Worm (Caenorhabditis elegans) whole organism, L1 larva: ENCODE measurements around the gene R02E4.3.

Experiments
- C16A3.4 ChIP-seq: fragments of 150-350 bp; optimal IDR thresholded peaks from 2 replicates; lab custom pipeline; 2014; ENCODE audit warnings: missing biosample characterization, missing genetic modification characterization
- C34B4.2 ChIP-seq: sonication (generic microtip); optimal IDR thresholded peaks from 2 replicates; lab custom pipeline; 2017; ENCODE audit warnings: mild to moderate bottlenecking, missing genetic modification characterization, missing compliant biosample characterization
- alr-1 ChIP-seq: fragments of 200-800 bp; sonication (Bioruptor generic); optimal IDR thresholded peaks from 2 replicates; lab custom pipeline; 2018; ENCODE audit warnings: borderline replicate concordance, mild to moderate bottlenecking, missing genetic modification characterization, missing compliant biosample characterization
- ama-1 ChIP-seq: fragments of 150-350 bp; optimal IDR thresholded peaks from 2 replicates; lab custom pipeline; 2014
- blmp-1 ChIP-seq: fragments of 150-350 bp; optimal IDR thresholded peaks from 2 replicates; lab custom pipeline; 2014; ENCODE audit warnings: missing biosample characterization, missing genetic modification characterization
- ceh-63 ChIP-seq: fragments of 200-800 bp; sonication (Bioruptor generic); optimal IDR thresholded peaks from 2 replicates; lab custom pipeline; 2018; ENCODE audit warnings: mild to moderate bottlenecking, missing genetic modification characterization, missing compliant biosample characterization
- ceh-8 ChIP-seq: fragments of 200-800 bp; sonication (Bioruptor generic); optimal IDR thresholded peaks from 2 replicates; lab custom pipeline; 2018; ENCODE audit warnings: mild to moderate bottlenecking, missing genetic modification characterization, moderate library complexity, missing compliant biosample characterization
- ceh-90 ChIP-seq: sonication (generic microtip); optimal IDR thresholded peaks from 2 replicates; lab custom pipeline; 2016; ENCODE audit warnings: missing genetic modification characterization, missing compliant biosample characterization
- dsc-1 ChIP-seq: sonication (generic microtip); optimal IDR thresholded peaks from 2 replicates; lab custom pipeline; 2016; ENCODE audit warnings: mild to moderate bottlenecking, missing genetic modification characterization, missing compliant biosample characterization
- egl-27 ChIP-seq, 2 experiments: fragments of 150-350 bp in 1 of 2; sonication (generic microtip); optimal IDR thresholded peaks; 3 replicates each; lab custom pipeline; 2017 to 2018; ENCODE audit warnings: missing biosample characterization in 2 of 2, missing genetic modification characterization in 2 of 2, missing genetic modification reagents in 2 of 2
- elt-3 ChIP-seq, 6 experiments: fragments of 150-350 bp in 1 of 6; sonication (generic microtip); optimal IDR thresholded peaks; 2 replicates each; lab custom pipeline; 2017 to 2018; ENCODE audit warnings: missing biosample characterization in 6 of 6, missing genetic modification characterization in 6 of 6, inconsistent platforms in 1 of 6
- hlh-17 ChIP-seq: fragments of 200-800 bp; sonication (Bioruptor generic); optimal IDR thresholded peaks from 2 replicates; lab custom pipeline; 2018; ENCODE audit warnings: missing genetic modification characterization, mild to moderate bottlenecking, missing compliant biosample characterization, moderate library complexity, borderline replicate concordance
- hlh-4 ChIP-seq: sonication (generic microtip); optimal IDR thresholded peaks from 2 replicates; lab custom pipeline; 2016; ENCODE audit warnings: mild to moderate bottlenecking, missing genetic modification characterization, missing compliant biosample characterization
- hpl-2 ChIP-seq: fragments of 150-350 bp; optimal IDR thresholded peaks from 2 replicates; lab custom pipeline; 2014; ENCODE audit warnings: missing biosample characterization, missing genetic modification reagents, missing genetic modification characterization
- isw-1 ChIP-seq: fragments of 200-800 bp; sonication (Bioruptor generic); IDR thresholded peaks from 2 replicates; pipeline ENCODE4 v1.3.6; 2022; ENCODE audit warnings: missing genetic modification characterization, missing compliant biosample characterization
- jun-1 ChIP-seq: fragments of 150-350 bp; optimal IDR thresholded peaks from 2 replicates; lab custom pipeline; 2014; ENCODE audit warnings: missing biosample characterization, missing genetic modification reagents, missing genetic modification characterization
- lin-13 ChIP-seq: fragments of 150-350 bp; optimal IDR thresholded peaks from 2 replicates; lab custom pipeline; 2014; ENCODE audit warnings: missing biosample characterization, missing genetic modification reagents, missing genetic modification characterization
- lin-14 ChIP-seq: fragments of 200-800 bp; sonication (Bioruptor generic); optimal IDR thresholded peaks from 2 replicates; lab custom pipeline; 2018; ENCODE audit warnings: mild to moderate bottlenecking, missing genetic modification characterization, moderate library complexity, missing compliant biosample characterization
- lin-15B ChIP-seq: fragments of 150-350 bp; sonication (generic microtip); optimal IDR thresholded peaks from 3 replicates; lab custom pipeline; 2014; ENCODE audit warnings: missing biosample characterization, missing genetic modification characterization
- lin-35 ChIP-seq, 2 experiments: fragments of 150-350 bp; optimal IDR thresholded peaks; 2 replicates each; lab custom pipeline; 2014; ENCODE audit warnings: missing biosample characterization in 2 of 2, missing genetic modification characterization in 2 of 2, missing genetic modification reagents in 2 of 2
- lin-39 ChIP-seq: fragments of 150-350 bp; optimal IDR thresholded peaks from 2 replicates; lab custom pipeline; 2014; ENCODE audit warnings: missing biosample characterization, missing genetic modification reagents, missing genetic modification characterization
- lir-3 ChIP-seq: sonication (generic microtip); optimal IDR thresholded peaks from 2 replicates; lab custom pipeline; 2016; ENCODE audit warnings: mild to moderate bottlenecking, missing genetic modification characterization, moderate library complexity, missing compliant biosample characterization; ENCODE audit not compliant: poor library complexity
- lsy-2 ChIP-seq, 2 experiments: fragments of 150-350 bp; optimal IDR thresholded peaks; 2 replicates each; lab custom pipeline; 2014; ENCODE audit warnings: missing biosample characterization in 2 of 2, missing genetic modification characterization in 2 of 2
- mdl-1 ChIP-seq, 2 experiments: fragments of 150-350 bp; optimal IDR thresholded peaks; 2 replicates each; lab custom pipeline; 2014 to 2017; ENCODE audit warnings: missing biosample characterization in 2 of 2, missing genetic modification characterization in 2 of 2, inconsistent platforms in 1 of 2
- mef-2 ChIP-seq: fragments of 150-350 bp; optimal IDR thresholded peaks from 2 replicates; lab custom pipeline; 2014; ENCODE audit warnings: missing biosample characterization, missing genetic modification characterization
- nhr-11 ChIP-seq: fragments of 150-350 bp; optimal IDR thresholded peaks from 2 replicates; lab custom pipeline; 2014; ENCODE audit warnings: missing biosample characterization, missing genetic modification characterization
- nhr-19 ChIP-seq: fragments of 200-800 bp; sonication (Bioruptor generic); conservative IDR thresholded peaks from 2 replicates; pipeline ENCODE4 v1.3.6; 2022; ENCODE audit warnings: missing genetic modification characterization, missing compliant biosample characterization
- nhr-20 ChIP-seq: sonication (generic microtip); optimal IDR thresholded peaks from 2 replicates; lab custom pipeline; 2016; ENCODE audit warnings: mild to moderate bottlenecking, missing genetic modification characterization, missing compliant biosample characterization
- nhr-47 ChIP-seq: sonication (generic microtip); optimal IDR thresholded peaks from 2 replicates; lab custom pipeline; 2016; ENCODE audit warnings: mild to moderate bottlenecking, missing genetic modification characterization, moderate library complexity, missing compliant biosample characterization
- nhr-71 ChIP-seq: sonication (generic microtip); optimal IDR thresholded peaks from 2 replicates; lab custom pipeline; 2016; ENCODE audit warnings: mild to moderate bottlenecking, missing genetic modification characterization, moderate library complexity, missing compliant biosample characterization
- nhr-77 ChIP-seq: fragments of 150-350 bp; optimal IDR thresholded peaks from 2 replicates; lab custom pipeline; 2014; ENCODE audit warnings: missing biosample characterization, missing genetic modification characterization
- nhr-85 ChIP-seq: sonication (generic microtip); peaks from one replicate; lab custom pipeline; 2016; ENCODE audit warnings: missing genetic modification characterization, inconsistent platforms, missing compliant biosample characterization
- nhr-90 ChIP-seq: sonication (generic microtip); optimal IDR thresholded peaks from 2 replicates; lab custom pipeline; 2016; ENCODE audit warnings: mild to moderate bottlenecking, missing genetic modification characterization, missing compliant biosample characterization; ENCODE audit not compliant: poor library complexity
- rnt-1 ChIP-seq: sonication (generic microtip); optimal IDR thresholded peaks from 2 replicates; lab custom pipeline; 2016; ENCODE audit warnings: mild to moderate bottlenecking, missing genetic modification characterization, moderate library complexity, missing compliant biosample characterization
- skn-1 ChIP-seq: fragments of 150-350 bp; optimal IDR thresholded peaks from 2 replicates; lab custom pipeline; 2014; ENCODE audit warnings: missing biosample characterization, missing genetic modification characterization
- snpc-4 ChIP-seq: fragments of 150-350 bp; optimal IDR thresholded peaks from 2 replicates; lab custom pipeline; 2014; ENCODE audit warnings: missing biosample characterization, missing genetic modification characterization
- snu-23 ChIP-seq: sonication (generic microtip); optimal IDR thresholded peaks from 2 replicates; lab custom pipeline; 2016; ENCODE audit warnings: missing genetic modification characterization, missing compliant biosample characterization
- swsn-7 ChIP-seq: sonication (generic microtip); optimal IDR thresholded peaks from 2 replicates; lab custom pipeline; 2016; ENCODE audit warnings: missing genetic modification characterization, missing compliant biosample characterization
- tbx-2 ChIP-seq: sonication (generic microtip); optimal IDR thresholded peaks from 2 replicates; lab custom pipeline; 2016; ENCODE audit warnings: missing genetic modification characterization, missing compliant biosample characterization
- unc-30 ChIP-seq: sonication (generic microtip); optimal IDR thresholded peaks from 2 replicates; lab custom pipeline; 2017; ENCODE audit warnings: missing biosample characterization, missing genetic modification characterization
- unc-86 ChIP-seq: sonication (generic microtip); optimal IDR thresholded peaks from 2 replicates; lab custom pipeline; 2016; ENCODE audit warnings: missing genetic modification characterization, missing compliant biosample characterization
- vab-15 ChIP-seq: sonication (generic microtip); optimal IDR thresholded peaks from 2 replicates; lab custom pipeline; 2017; ENCODE audit warnings: missing genotype, mild to moderate bottlenecking, missing genetic modification characterization, missing compliant biosample characterization
- zip-4 ChIP-seq: fragments of 200-800 bp; sonication (Bioruptor generic); optimal IDR thresholded peaks from 2 replicates; lab custom pipeline; 2018; ENCODE audit warnings: mild to moderate bottlenecking, missing genetic modification characterization, moderate library complexity, missing compliant biosample characterization
- ztf-11 ChIP-seq, 2 experiments: sonication (generic microtip); optimal IDR thresholded peaks; 2 replicates each; lab custom pipeline; 2016 to 2017; ENCODE audit warnings: missing genetic modification characterization in 2 of 2, missing biosample characterization in 1 of 2, missing compliant biosample characterization in 1 of 2
- ztf-4 ChIP-seq: fragments of 150-350 bp; optimal IDR thresholded peaks from 2 replicates; lab custom pipeline; 2014; ENCODE audit warnings: missing biosample characterization, missing genetic modification characterization

The R02E4.3 gene

DNA sequence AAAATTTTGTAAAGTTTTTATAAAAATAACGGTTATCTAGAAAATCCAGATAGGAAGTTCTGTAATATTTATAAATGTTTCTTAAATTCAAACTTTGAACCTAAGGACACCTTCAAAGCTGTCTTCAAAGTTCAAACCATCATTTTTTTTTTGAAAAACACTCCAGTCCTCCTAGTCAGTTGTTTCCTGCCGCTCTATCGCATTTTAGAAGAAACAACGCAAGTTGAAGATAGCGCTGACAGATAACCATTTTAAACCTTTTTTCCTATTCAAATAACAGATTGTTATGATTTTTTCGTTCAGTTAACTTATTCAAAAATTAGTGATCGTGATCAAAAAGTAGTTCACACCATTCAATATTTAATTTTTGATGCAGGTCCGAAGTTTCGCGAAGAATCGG is 31.5 kb upstream of the R02E4.3 start (continued):
- TF ChIP-seq ztf-11 (tag; optimal IDR thresholded peaks at IDR 0.05; lab: Kevin White, UChicago) (no peak), alr-1 (tag; lab: Kevin White, UChicago) (no peak), vab-15 (tag; lab: Kevin White, UChicago) (no peak), dsc-1 (tag; lab: Kevin White, UChicago) (no peak), nhr-85 (tag; lab: Kevin White, UChicago) (no peak), ceh-63 (GFP tag; lab: Kevin White, UChicago) (no peak), lsy-2 (tag; optimal IDR thresholded peaks at IDR 0.05; lab: Kevin White, UChicago) (peak in 1 of 2 experiments; percentile 5), nhr-71 (tag; lab: Kevin White, UChicago) (peak; percentile 59), nhr-11 (tag; lab: Kevin White, UChicago) (no peak), ceh-90 (no peak), nhr-77 (tag; lab: Kevin White, UChicago) (no peak), C16A3.4 (tag; lab: Kevin White, UChicago) (no peak), hlh-17 (GFP tag; lab: Kevin White, UChicago) (no peak), snpc-4 (tag; lab: Kevin White, UChicago) (no peak), nhr-19 (peak; percentile 29; the same call in 1 of the 2 replicates), ama-1 (lab: Kevin White, UChicago) (no peak), blmp-1 (tag; lab: Kevin White, UChicago) (no peak), lin-39 (tag; lab: Kevin White, UChicago) (no peak)
- TF ChIP-seq, all 84 proteins: peak for 7

DNA sequence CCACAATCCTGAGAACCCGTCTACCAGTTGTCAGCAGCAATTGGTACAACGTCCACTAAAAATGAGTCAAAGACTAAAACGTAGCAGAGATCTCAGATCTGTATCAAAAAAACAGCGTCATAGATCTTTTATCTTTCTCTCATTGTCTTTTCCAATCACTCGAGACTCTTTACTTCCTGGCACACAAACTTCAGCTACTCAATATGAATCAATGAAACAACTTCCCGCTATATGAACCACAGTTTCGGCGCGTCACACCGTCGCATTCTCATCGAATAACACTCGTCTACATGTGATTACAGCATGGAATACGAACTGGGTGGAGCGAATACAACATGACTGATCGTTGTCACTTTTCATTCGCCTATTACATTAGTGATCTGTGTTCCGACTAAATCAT is 30.3 kb upstream of the R02E4.3 start:
- peak; percentile 69 for TF ChIP-seq nhr-20 (tag; lab: Kevin White, UChicago)
- TF ChIP-seq lsy-2 (tag; optimal IDR thresholded peaks at IDR 0.05; lab: Kevin White, UChicago) = peak in 1 of 2 experiments; percentile 20
- no peak for TF ChIP-seq dsc-1 (tag; lab: Kevin White, UChicago)
- TF ChIP-seq nhr-90 (tag; lab: Kevin White, UChicago) = no peak
- TF ChIP-seq lin-15B (tag; lab: Kevin White, UChicago) = no peak
- peak; percentile 80 for TF ChIP-seq tbx-2 (tag; lab: Kevin White, UChicago)
- TF ChIP-seq nhr-85 (tag; lab: Kevin White, UChicago) = peak; percentile 91
- no peak for TF ChIP-seq ceh-8 (GFP tag; lab: Kevin White, UChicago)
- TF ChIP-seq lin-35 (GFP tag; optimal IDR thresholded peaks at IDR 0.05; lab: Kevin White, UChicago) = peak in 1 of 2 experiments; percentile 41
- no peak for TF ChIP-seq hlh-4 (tag; lab: Kevin White, UChicago)
- peak; percentile 77 for TF ChIP-seq lin-14
- peak in 1 of 2 experiments; percentile 33 for TF ChIP-seq mdl-1 (tag; optimal IDR thresholded peaks at IDR 0.05; lab: Kevin White, UChicago)
- no peak for TF ChIP-seq isw-1
- peak; percentile 72 for TF ChIP-seq ztf-4 (tag; lab: Kevin White, UChicago)
- peak; percentile 54 for TF ChIP-seq blmp-1 (tag; lab: Kevin White, UChicago)
- TF ChIP-seq snu-23 (GFP tag; lab: Kevin White, UChicago) = peak; percentile 61
- peak; percentile 53 for TF ChIP-seq rnt-1 (tag; lab: Kevin White, UChicago)
- TF ChIP-seq mef-2 (tag; lab: Kevin White, UChicago) = no peak
- no peak for TF ChIP-seq hpl-2 (GFP tag; lab: Kevin White, UChicago)
- peak; percentile 29 for TF ChIP-seq skn-1
- TF ChIP-seq swsn-7 (tag; lab: Kevin White, UChicago) = peak; percentile 9
- TF ChIP-seq nhr-19 = peak; percentile 71
- TF ChIP-seq lir-3 (tag; lab: Kevin White, UChicago) = no peak
- TF ChIP-seq hlh-17 (GFP tag; lab: Kevin White, UChicago) = no peak
- TF ChIP-seq nhr-47 (tag; lab: Kevin White, UChicago) = no peak
- TF ChIP-seq unc-30 (tag; lab: Kevin White, UChicago) = no peak
- peak; percentile 86 for TF ChIP-seq nhr-71 (tag; lab: Kevin White, UChicago)
- no peak for TF ChIP-seq egl-27 (tag; optimal IDR thresholded peaks at IDR 0.05; lab: Kevin White, UChicago)
- TF ChIP-seq elt-3 (tag; optimal IDR thresholded peaks at IDR 0.05; lab: Kevin White, UChicago) = peak in 2 of 6 experiments; percentile 22 to 48
- TF ChIP-seq C34B4.2 (tag; lab: Kevin White, UChicago) = no peak
- TF ChIP-seq zip-4 (GFP tag; lab: Kevin White, UChicago) = no peak
- no peak for TF ChIP-seq vab-15 (tag; lab: Kevin White, UChicago)
- no peak for TF ChIP-seq jun-1 (tag; lab: Kevin White, UChicago)
- no peak for TF ChIP-seq unc-86 (tag; lab: Kevin White, UChicago)
- peak; percentile 34 for TF ChIP-seq lin-13 (GFP tag; lab: Kevin White, UChicago)
